Worm (Caenorhabditis elegans) whole organism, midembryonic: Measurements from ENCODE around the gene C40A11.8.
"Not testable (repeated sequence)": the region's sequence is repeated elsewhere in the genome, so short reads cannot be mapped to it uniquely, and the experiment has no call there.

Experiments
- T22C8.4 ChIP-seq: fragments of 200-800 bp; sonication (Bioruptor generic); IDR thresholded peaks from 2 replicates; pipeline ENCODE4 v1.3.6; 2022; ENCODE audit warnings: missing genetic modification characterization, missing compliant biosample characterization
- cog-1 ChIP-seq: sonication (generic microtip); optimal IDR thresholded peaks from 2 replicates; lab custom pipeline; 2016; ENCODE audit warnings: missing genetic modification characterization, missing compliant biosample characterization
- flt-1 ChIP-seq: fragments of 200-800 bp; sonication (Bioruptor generic); IDR thresholded peaks from 2 replicates; pipeline ENCODE4 v1.3.6; 2022; ENCODE audit warnings: missing genetic modification characterization, missing compliant biosample characterization
- klf-2 ChIP-seq: fragments of 200-800 bp; sonication (Bioruptor generic); conservative IDR thresholded peaks from 2 replicates; pipeline ENCODE4 v1.3.6; 2022; ENCODE audit warnings: missing genetic modification reagents, missing genetic modification characterization, missing compliant biosample characterization
- med-1 ChIP-seq: sonication (generic microtip); optimal IDR thresholded peaks from 2 replicates; lab custom pipeline; 2017; ENCODE audit warnings: missing genetic modification characterization, mild to moderate bottlenecking, missing compliant biosample characterization, antibody characterized with exemption, missing genetic modification reagents; ENCODE audit not compliant: insufficient read depth
- ref-1 ChIP-seq: fragments of 200-800 bp; sonication (Bioruptor generic); conservative IDR thresholded peaks from 2 replicates; pipeline ENCODE4 v1.3.6; 2022; ENCODE audit warnings: missing genetic modification reagents, missing genetic modification characterization, missing compliant biosample characterization
- tab-1 ChIP-seq: fragments of 200-800 bp; sonication (Bioruptor generic); IDR thresholded peaks from 2 replicates; pipeline ENCODE4 v1.3.6; 2022; ENCODE audit warnings: missing genetic modification characterization, missing compliant biosample characterization
- ztf-23 ChIP-seq: fragments of 200-800 bp; sonication (Bioruptor generic); IDR thresholded peaks from 2 replicates; pipeline ENCODE4 v1.3.6; 2022; ENCODE audit warnings: missing genetic modification reagents, missing genetic modification characterization, missing compliant biosample characterization
- ztf-29 ChIP-seq: fragments of 200-800 bp; sonication (Bioruptor generic); IDR thresholded peaks from 2 replicates; pipeline ENCODE4 v1.3.6; 2022; ENCODE audit warnings: missing genetic modification reagents, missing genetic modification characterization, missing compliant biosample characterization

Gene C40A11.8

DNA sequence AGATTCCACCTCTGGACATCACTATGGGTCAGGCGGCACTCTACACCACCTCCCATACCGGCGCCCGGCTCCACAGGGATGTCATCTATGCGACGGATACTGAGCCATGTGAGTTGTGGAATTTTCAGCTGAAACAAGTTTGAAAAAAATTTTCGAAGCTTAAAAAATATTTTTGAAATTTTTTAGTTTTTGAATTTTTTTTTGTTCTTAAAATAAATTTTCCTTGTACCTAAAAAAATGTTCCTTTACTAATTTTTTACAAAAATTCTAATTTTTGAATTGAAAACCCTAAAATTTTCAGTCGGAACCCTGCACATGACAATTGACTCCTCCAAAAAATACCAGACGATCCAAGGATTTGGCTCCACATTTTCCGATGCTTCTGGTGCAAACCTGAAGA lies 27.0 kb upstream of the C40A11.8 start:
- TF ChIP-seq klf-2 (GFP tag; lab: Robert Waterston, UW) (no peak), cog-1 (no peak), ztf-23 (GFP tag; lab: Robert Waterston, UW) (no peak), tab-1 (GFP tag; lab: Robert Waterston, UW) (no peak), med-1 (GFP tag; lab: Kevin White, UChicago) (no peak), T22C8.4 (GFP tag; lab: Robert Waterston, UW) (no peak), ref-1 (GFP tag; lab: Robert Waterston, UW) (no peak), flt-1 (GFP tag; lab: Robert Waterston, UW) (no peak), ztf-29 (no peak)

DNA sequence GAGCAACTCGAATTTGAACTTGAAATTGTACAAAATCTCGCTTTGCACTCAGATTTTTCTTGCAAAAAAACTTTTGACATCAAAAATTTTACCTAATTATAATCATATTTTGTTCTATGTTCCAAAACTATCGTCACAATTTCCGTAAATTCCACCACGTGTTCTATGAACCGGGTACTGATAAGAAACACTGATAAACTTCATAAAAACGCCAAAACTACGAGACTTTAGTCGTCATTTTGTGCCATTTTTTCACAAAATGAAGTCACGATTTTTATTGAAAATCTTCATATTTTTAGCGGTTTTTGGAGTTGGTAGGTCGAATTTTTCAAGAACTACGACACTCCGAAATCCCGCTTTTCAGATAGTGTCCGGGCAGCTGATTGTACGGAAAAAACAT lies 26.0 kb upstream of the C40A11.8 start, which contains the start of gene gba-1:
gba-1 (plus strand) TSS at position 54 of the 400 bp plus-strand sequence.
- TF ChIP-seq klf-2 (GFP tag; lab: Robert Waterston, UW) (no peak), ztf-23 (GFP tag; lab: Robert Waterston, UW) (no peak), tab-1 (GFP tag; lab: Robert Waterston, UW) (no peak), cog-1 (no peak), med-1 (GFP tag; lab: Kevin White, UChicago) (no peak), ref-1 (GFP tag; lab: Robert Waterston, UW) (no peak), ztf-29 (no peak), T22C8.4 (GFP tag; lab: Robert Waterston, UW) (no peak), flt-1 (GFP tag; lab: Robert Waterston, UW) (no peak)

DNA sequence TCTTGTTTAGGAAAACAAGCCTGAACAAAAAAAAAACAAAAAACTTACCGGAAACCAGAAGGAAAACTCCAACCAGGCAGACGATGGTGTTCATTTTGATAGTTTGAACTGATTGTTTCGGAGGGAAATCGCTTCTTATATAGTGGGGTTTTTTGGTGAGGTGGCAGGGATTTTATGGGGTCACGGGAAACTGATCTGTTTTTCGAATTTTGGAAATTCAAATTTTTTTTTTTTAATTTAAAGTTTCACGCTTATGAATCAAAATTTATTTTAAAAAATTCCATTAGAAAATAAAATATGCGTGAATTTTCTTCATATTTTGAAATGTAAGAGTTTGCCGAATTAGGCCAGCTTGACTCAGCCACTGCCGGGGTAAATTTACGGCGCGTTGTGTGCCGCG lies 24.6 kb upstream of the C40A11.8 start, which contains the start of gene C33C12.7:
C33C12.7 (minus strand) TSS at position 101 of the 400 bp plus-strand sequence.
- no peak for TF ChIP-seq T22C8.4 (GFP tag; lab: Robert Waterston, UW)
- no peak for TF ChIP-seq med-1 (GFP tag; lab: Kevin White, UChicago)
- no peak for TF ChIP-seq ref-1 (GFP tag; lab: Robert Waterston, UW)
- no peak for TF ChIP-seq ztf-29
- TF ChIP-seq ztf-23 (GFP tag; lab: Robert Waterston, UW), result no peak

DNA sequence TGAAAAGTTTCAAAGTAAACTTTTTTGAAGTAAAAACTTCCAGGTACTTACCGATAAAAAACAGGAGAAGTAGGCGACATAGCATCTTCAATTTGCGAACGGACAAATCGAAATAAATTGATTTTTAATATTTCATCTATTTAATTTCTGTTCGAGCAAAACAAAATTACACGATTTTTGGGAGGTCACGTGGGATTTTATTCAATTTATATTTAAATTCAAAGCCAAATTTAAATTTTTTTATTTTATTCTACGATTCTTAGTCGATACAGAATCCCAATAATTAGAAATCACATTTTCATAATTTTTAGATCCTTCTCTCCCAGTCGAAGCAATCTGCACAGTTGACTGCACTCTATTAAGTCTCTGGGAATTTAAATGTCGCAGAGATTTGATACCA lies 19.4 kb upstream of the C40A11.8 start, which contains the start of gene C33C12.12:
C33C12.12 (minus strand) TSS at position 101 of the 400 bp plus-strand sequence.
- TF ChIP-seq ztf-23 (GFP tag; lab: Robert Waterston, UW) (no peak), cog-1 (no peak), klf-2 (GFP tag; lab: Robert Waterston, UW) (no peak), T22C8.4 (GFP tag; lab: Robert Waterston, UW) (no peak), ztf-29 (no peak), flt-1 (GFP tag; lab: Robert Waterston, UW) (no peak), med-1 (GFP tag; lab: Kevin White, UChicago) (no peak), ref-1 (GFP tag; lab: Robert Waterston, UW) (no peak), tab-1 (GFP tag; lab: Robert Waterston, UW) (no peak)

DNA sequence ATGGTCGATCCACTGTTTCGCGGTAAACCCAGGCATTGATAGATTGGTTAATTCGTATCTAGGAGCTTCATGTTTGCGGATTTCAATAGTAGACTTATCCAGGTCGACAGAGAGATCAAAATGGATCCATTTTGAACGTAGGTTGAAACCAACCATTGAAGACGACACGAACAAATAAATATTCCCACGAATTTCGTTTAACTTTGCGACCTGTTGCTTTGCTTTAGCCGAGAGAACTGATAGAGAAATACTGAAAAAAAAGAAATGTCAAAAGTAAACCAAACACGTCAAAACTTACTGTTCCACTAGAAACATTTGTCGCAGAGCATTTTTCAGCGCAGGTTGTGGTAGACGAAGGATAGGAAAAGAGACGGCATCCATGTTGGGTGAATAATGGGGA lies 17.6 kb upstream of the C40A11.8 start, which contains the start of gene fbxb-38:
fbxb-38 (minus strand) TSS at position 390 of the 400 bp plus-strand sequence.
- TF ChIP-seq klf-2 (GFP tag; lab: Robert Waterston, UW) (no peak), ref-1 (GFP tag; lab: Robert Waterston, UW) (no peak), cog-1 (no peak), tab-1 (GFP tag; lab: Robert Waterston, UW) (no peak), T22C8.4 (GFP tag; lab: Robert Waterston, UW) (no peak), med-1 (GFP tag; lab: Kevin White, UChicago) (no peak), ztf-29 (no peak), ztf-23 (GFP tag; lab: Robert Waterston, UW) (no peak), flt-1 (GFP tag; lab: Robert Waterston, UW) (no peak)

DNA sequence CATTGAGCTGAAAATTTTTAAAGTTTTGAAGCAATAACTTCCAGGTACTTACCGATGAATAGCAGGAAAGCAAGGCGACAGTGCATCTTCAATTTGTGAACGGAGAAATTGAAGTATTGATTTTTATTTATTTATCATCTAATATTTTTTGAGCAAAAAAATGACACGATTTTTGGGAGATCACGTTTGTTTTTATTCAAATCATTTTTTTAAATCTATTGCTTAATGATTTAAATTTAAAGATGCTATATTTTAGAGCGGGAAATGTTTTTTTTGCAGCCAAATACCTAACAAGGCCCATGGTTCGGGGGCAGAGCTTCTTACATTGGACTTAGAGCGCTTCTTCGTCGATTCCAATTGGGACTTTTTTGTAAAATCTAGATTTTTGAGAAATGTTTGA lies 15.6 kb upstream of the C40A11.8 start, which contains the start of gene C33C12.4:
C33C12.4 (minus strand) TSS at position 101 of the 400 bp plus-strand sequence.
- TF ChIP-seq cog-1 (no peak), tab-1 (GFP tag; lab: Robert Waterston, UW) (no peak), klf-2 (GFP tag; lab: Robert Waterston, UW) (no peak), med-1 (GFP tag; lab: Kevin White, UChicago) (no peak), flt-1 (GFP tag; lab: Robert Waterston, UW) (no peak), ref-1 (GFP tag; lab: Robert Waterston, UW) (no peak), T22C8.4 (GFP tag; lab: Robert Waterston, UW) (no peak)

DNA sequence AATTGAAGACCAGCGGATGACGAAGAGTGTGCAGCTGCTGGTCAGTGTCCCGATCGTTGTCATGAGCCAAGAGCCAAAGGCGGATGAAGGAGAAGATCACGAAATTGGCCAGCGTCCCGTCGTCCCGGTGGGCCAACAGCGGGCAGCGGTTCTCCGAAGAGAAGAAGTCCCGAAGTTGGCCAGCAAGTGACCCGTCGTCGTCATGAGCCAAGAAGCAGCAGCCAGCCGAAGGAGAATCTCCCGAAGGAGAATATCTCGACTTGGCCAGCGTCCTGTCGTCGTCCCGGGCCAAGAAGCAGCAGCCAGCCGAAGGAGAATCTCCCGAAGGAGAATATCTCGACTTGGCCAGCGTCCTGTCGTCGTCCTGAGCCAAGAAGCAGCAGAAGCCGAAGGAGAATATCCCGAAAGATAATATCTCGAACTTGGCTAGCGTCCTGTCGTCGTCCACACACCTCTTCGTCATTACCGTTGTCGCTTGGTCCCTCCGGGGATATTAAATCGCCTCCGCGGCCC lies 12.7 kb upstream of the C40A11.8 start, which contains the start of gene C33C12.11:
C33C12.11 (minus strand) TSS at position 463 of the 513 bp plus-strand sequence.
- not testable (repeated sequence) for TF ChIP-seq ref-1 (GFP tag; lab: Robert Waterston, UW); med-1 (GFP tag; lab: Kevin White, UChicago); ztf-29

DNA sequence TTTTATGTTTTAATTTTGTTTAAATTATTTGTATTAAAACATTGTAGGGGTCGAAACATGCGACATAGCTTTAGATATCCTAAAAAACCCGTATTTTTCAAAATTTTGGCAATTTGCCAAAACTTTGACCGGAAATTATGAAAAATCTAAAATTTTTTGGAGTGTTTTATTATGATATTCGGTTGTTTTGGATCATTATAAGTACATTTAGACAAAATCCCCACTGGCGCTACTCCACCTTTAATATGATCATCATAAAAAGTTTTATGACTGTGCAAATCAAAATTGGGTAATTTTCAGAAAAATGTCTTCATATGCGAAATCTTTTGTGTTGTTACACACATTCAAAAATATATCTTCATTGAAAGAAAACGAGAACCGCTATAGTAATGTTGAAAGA lies 3.0 kb upstream of the C40A11.8 start, which contains the start of gene math-18:
math-18 (plus strand) TSS at position 301 of the 400 bp plus-strand sequence.
- TF ChIP-seq ztf-23 (GFP tag; lab: Robert Waterston, UW); ztf-29; ref-1 (GFP tag; lab: Robert Waterston, UW): not testable (repeated sequence)

DNA sequence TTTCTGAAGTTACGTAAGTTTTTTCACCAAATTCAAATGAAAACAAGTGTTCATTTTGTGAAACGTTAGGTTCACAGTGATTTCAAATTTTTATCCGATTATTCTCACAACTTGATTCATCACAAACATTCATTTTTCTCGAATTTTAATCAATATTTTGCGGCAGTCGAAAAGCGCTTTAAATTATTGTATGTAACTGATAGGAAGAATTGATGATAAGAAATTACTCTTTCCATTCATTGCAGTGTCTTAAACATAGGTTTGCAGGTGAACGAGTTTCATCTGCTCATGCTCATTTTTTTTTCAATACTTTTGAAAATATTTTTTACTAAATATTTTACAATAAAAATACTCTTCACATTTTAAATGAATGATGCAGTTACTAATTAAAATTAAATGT lies 1.7 kb upstream of the C40A11.8 start:
- TF ChIP-seq ztf-23 (GFP tag; lab: Robert Waterston, UW), result no peak

DNA sequence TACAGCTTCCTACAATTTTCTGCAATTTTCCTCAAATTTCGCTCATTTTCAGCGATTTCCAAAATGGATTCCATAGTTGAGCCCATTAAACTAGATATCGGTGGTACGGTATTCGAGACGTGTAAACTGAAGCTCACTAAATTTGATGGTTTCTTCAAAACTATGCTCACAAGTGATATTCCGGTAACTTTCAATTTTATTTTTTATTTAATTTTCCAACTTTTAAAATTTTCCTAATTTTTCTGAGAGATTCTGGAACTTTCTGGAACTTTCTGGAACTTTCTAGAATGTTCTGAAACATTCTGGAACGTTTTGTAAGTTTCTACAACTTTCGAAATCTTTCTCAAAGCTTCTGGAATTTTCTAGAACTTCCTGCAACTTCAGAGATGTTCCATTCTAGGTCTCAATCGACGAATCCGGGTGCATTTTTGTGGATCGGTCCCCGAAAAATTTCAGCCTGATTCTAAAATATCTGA lies 3.8 kb downstream of the C40A11.8 start, which contains the start of gene C40A11.2:
C40A11.2 (plus strand) TSS at position 51 of the 476 bp plus-strand sequence.
- TF ChIP-seq klf-2 (GFP tag; lab: Robert Waterston, UW), result no peak
- no peak for TF ChIP-seq cog-1
- TF ChIP-seq flt-1 (GFP tag; lab: Robert Waterston, UW), result no peak
- TF ChIP-seq T22C8.4 (GFP tag; lab: Robert Waterston, UW), result no peak
